Worm (Caenorhabditis elegans): ENCODE data around the gene mrpl-32.
A peak's percentile ranks its signal among the peaks of the same experiment; 100 is the strongest.

mrpl-32 gene

DNA sequence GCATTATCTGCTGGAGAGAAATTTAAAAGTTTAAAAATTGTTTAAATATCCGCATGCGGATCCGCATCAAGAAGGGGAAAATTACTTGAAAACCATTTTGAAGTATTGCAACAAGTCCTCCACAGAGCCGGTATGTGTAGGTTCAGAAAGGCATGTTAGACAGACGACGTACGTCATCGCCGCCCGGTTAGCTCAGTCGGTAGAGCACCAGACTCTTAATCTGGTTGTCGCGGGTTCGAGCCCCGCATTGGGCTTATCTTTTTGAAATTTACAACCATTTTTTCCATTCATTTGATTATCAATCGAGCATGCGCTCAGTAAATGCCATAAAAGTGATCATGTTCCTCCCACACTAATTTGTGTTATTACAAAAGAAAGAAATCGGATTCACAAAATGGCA is 23.7 kb downstream of the mrpl-32 start (continued):
- no peak for TF ChIP-seq F39B2.1 (GFP tag; IDR thresholded peaks at IDR 0.05)
- TF ChIP-seq C06A6.2 (GFP tag; conservative IDR thresholded peaks at IDR 0.05): no peak
- peak; percentile 60; the same call in 1 of the 2 replicates for TF ChIP-seq ceh-40 (GFP tag; IDR thresholded peaks at IDR 0.05)
- TF ChIP-seq T26A5.8 (tag; optimal IDR thresholded peaks at IDR 0.05): no peak

ce11 chrIII:8479322-8479864 is 29.8 kb downstream of the mrpl-32 start:
- TF ChIP-seq nhr-80 (tag; optimal IDR thresholded peaks at IDR 0.05) (peak; percentile 42), K11D2.4 (GFP tag; IDR thresholded peaks at IDR 0.05) (no peak), cebp-1 (GFP tag; IDR thresholded peaks at IDR 0.05) (no peak), cebp-1 (tag; optimal IDR thresholded peaks at IDR 0.05) (peak; percentile 32), ceh-27 (GFP tag; optimal IDR thresholded peaks at IDR 0.05) (no peak), F33H1.4 (GFP tag; IDR thresholded peaks at IDR 0.05) (peak; percentile 43; the same call in 1 of the 2 replicates), madf-8 (GFP tag; conservative IDR thresholded peaks at IDR 0.05) (0 out of 2 replicates have a peak, but pooled peaks have one; percentile 39), aptf-2 (GFP tag; conservative IDR thresholded peaks at IDR 0.05) (no peak), F49E8.2 (tag; optimal IDR thresholded peaks at IDR 0.05; ENCODE audit: insufficient read depth) (no peak), Y56A3A.18 (GFP tag; IDR thresholded peaks at IDR 0.05) (no peak), chd-7 (tag; optimal IDR thresholded peaks at IDR 0.05) (no peak), lsl-1 (GFP tag; optimal IDR thresholded peaks at IDR 0.05) (peak; percentile 89), xnd-1 (tag; optimal IDR thresholded peaks at IDR 0.05) (peak; percentile 72), dpff-1 (tag; optimal IDR thresholded peaks at IDR 0.05) (no peak), dox-1 (GFP tag; IDR thresholded peaks at IDR 0.05) (peak; percentile 47), madf-6 (GFP tag; IDR thresholded peaks at IDR 0.05) (no peak)

DNA sequence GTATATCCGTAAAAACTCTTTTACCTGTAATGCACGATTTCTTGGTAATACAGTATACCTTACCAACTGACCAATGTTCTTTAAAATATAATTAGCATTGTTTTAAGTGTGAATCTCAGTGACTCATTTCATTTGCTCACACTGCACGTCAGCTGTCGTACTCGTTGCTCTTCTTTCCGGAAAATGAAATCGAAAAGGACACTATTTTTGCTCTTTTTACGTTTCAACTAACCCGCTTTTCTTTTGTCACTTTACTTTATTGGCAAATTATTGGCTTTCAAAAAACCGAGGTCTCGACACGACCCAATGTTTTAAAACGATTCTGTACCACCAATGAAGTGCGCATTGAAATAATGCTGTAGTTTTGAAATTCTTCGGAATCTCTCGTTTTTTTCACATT is 30.8 kb downstream of the mrpl-32 start, which contains the start of gene F42H10.6:
F42H10.6 (minus strand) TSS at position 101 of the 400 bp plus-strand sequence.
- TF ChIP-seq snpc-3.4 (tag; optimal IDR thresholded peaks at IDR 0.05) (no peak), zim-3 (tag; optimal IDR thresholded peaks at IDR 0.05) (no peak), ets-4 (GFP tag; optimal IDR thresholded peaks at IDR 0.05) (no peak), let-607 (tag; optimal IDR thresholded peaks at IDR 0.05) (no peak)

- TF ChIP-seq lin-35 (GFP tag; optimal IDR thresholded peaks at IDR 0.05) (no peak), ztf-28 (GFP tag; IDR thresholded peaks at IDR 0.05) (no peak), ztf-22 (GFP tag; optimal IDR thresholded peaks at IDR 0.05) (no peak), efl-1 (GFP tag; optimal IDR thresholded peaks at IDR 0.05) (no peak), sea-2 (GFP tag; IDR thresholded peaks at IDR 0.05) (no peak), ama-1 (optimal IDR thresholded peaks at IDR 0.05) (no peak), ama-1 (GFP tag; optimal IDR thresholded peaks at IDR 0.05) (no peak), B0035.1 (tag; optimal IDR thresholded peaks at IDR 0.05) (no peak), nhr-90 (tag; optimal IDR thresholded peaks at IDR 0.05) (no peak), aptf-2 (GFP tag; conservative IDR thresholded peaks at IDR 0.05) (no peak), mel-28 (tag; optimal IDR thresholded peaks at IDR 0.05; ENCODE audit: borderline replicate concordance) (no peak), cebp-2 (GFP tag; IDR thresholded peaks at IDR 0.05) (no peak), mes-4 (tag; optimal IDR thresholded peaks at IDR 0.05) (no peak), tbp1 (GFP tag; optimal IDR thresholded peaks at IDR 0.05) (no peak)
Measured at ce11 chrIII:8483853-8484252, 34.3 kb downstream of the mrpl-32 start, which contains the start of gene F42H10.3. Gene F42H10.3 (plus strand): TSS chrIII:8484153.
